Fruit fly (Drosophila melanogaster): ENCODE data around the gene CG32563.

The CG32563 gene

dm6 chrX:17178484-17178921 is 29.7 kb upstream of the CG32563 start (continued):
- TF ChIP-seq schlank (tag; optimal IDR thresholded peaks at IDR 0.05) (peak; percentile 86), ham (GFP tag; IDR thresholded peaks at IDR 0.05) (no peak), Stat92E (GFP tag; optimal IDR thresholded peaks at IDR 0.05) (peak in 1 of 3 experiments; percentile 99), Spps (tag; optimal IDR thresholded peaks at IDR 0.05) (peak; percentile 97), vvl (GFP tag; IDR thresholded peaks at IDR 0.05) (peak; percentile 100), CG12236 (GFP tag; optimal IDR thresholded peaks at IDR 0.05) (no peak), CG11247 (GFP tag; IDR thresholded peaks at IDR 0.05) (peak; percentile 98), nmo (GFP tag; optimal IDR thresholded peaks at IDR 0.05) (peak; percentile 99), Bdp1 (GFP tag; optimal IDR thresholded peaks at IDR 0.05) (no peak), nerfin-2 (GFP tag; IDR thresholded peaks at IDR 0.05; ENCODE audit: partially characterized antibody) (no peak), Blimp-1 (GFP tag; optimal IDR thresholded peaks at IDR 0.05) (peak; percentile 97), gsb (GFP tag; IDR thresholded peaks at IDR 0.05) (peak; percentile 97), bigmax (GFP tag; optimal IDR thresholded peaks at IDR 0.05) (peak; percentile 70), HLH3B (GFP tag; IDR thresholded peaks at IDR 0.05) (peak; percentile 99), Dbx (GFP tag; IDR thresholded peaks at IDR 0.05) (peak; percentile 98), Antp (GFP tag; optimal IDR thresholded peaks at IDR 0.05) (peak; percentile 83), CG7963 (GFP tag; IDR thresholded peaks at IDR 0.05; ENCODE audit: partially characterized antibody) (no peak), CG1647 (GFP tag; optimal IDR thresholded peaks at IDR 0.05) (peak; percentile 93), slbo (GFP tag; IDR thresholded peaks at IDR 0.05) (no peak), CG18619 (GFP tag; optimal IDR thresholded peaks at IDR 0.05) (no peak), Bgb (GFP tag; IDR thresholded peaks at IDR 0.05; ENCODE audit: partially characterized antibody) (no peak), ato (GFP tag; IDR thresholded peaks at IDR 0.05; ENCODE audit: partially characterized antibody) (no peak), luna (GFP tag; optimal IDR thresholded peaks at IDR 0.05) (peak; percentile 62), zfh1 (GFP tag; IDR thresholded peaks at IDR 0.05) (peak; percentile 99), CG5245 (GFP tag; optimal IDR thresholded peaks at IDR 0.05) (peak; percentile 96), Fer1 (GFP tag; optimal IDR thresholded peaks at IDR 0.05) (peak; percentile 98), Vsx1 (GFP tag; optimal IDR thresholded peaks at IDR 0.05) (peak; percentile 40), Aef1 (GFP tag; IDR thresholded peaks at IDR 0.05) (peak; percentile 97), crc (GFP tag; optimal IDR thresholded peaks at IDR 0.05) (peak; percentile 84), CG15696 (tag; optimal IDR thresholded peaks at IDR 0.05) (peak; percentile 97), org-1 (GFP tag; optimal IDR thresholded peaks at IDR 0.05) (peak; percentile 79), CkIIα-i1 (GFP tag; IDR thresholded peaks at IDR 0.05) (peak; percentile 82), emc (GFP tag; optimal IDR thresholded peaks at IDR 0.05) (peak; percentile 81), CG34224 (GFP tag; IDR thresholded peaks at IDR 0.05; ENCODE audit: partially characterized antibody) (no peak), CG16815 (GFP tag; optimal IDR thresholded peaks at IDR 0.05) (no peak), Eip74EF (GFP tag; optimal IDR thresholded peaks at IDR 0.05) (peak in 1 of 2 experiments; percentile 99), CG6272 (GFP tag; IDR thresholded peaks at IDR 0.05) (peak; percentile 99), CG12659 (GFP tag; optimal IDR thresholded peaks at IDR 0.05) (peak; percentile 39), pita (GFP tag; optimal IDR thresholded peaks at IDR 0.05) (no peak), CG10274 (GFP tag; optimal IDR thresholded peaks at IDR 0.05) (peak; percentile 80), Ravus (GFP tag; IDR thresholded peaks at IDR 0.05) (peak; percentile 96), caup (GFP tag; optimal IDR thresholded peaks at IDR 0.05; ENCODE audit: severe bottlenecking) (peak; percentile 96), hth (optimal IDR thresholded peaks at IDR 0.05) (no peak), CG1603 (tag; optimal IDR thresholded peaks at IDR 0.05) (peak; percentile 96), HLH54F (GFP tag; optimal IDR thresholded peaks at IDR 0.05) (peak; percentile 70), CG15011 (GFP tag; optimal IDR thresholded peaks at IDR 0.05) (peak; percentile 95), rib (GFP tag; IDR thresholded peaks at IDR 0.05) (peak; percentile 96), Opbp (GFP tag; IDR thresholded peaks at IDR 0.05; ENCODE audit: partially characterized antibody) (no peak), tup (GFP tag; optimal IDR thresholded peaks at IDR 0.05) (peak; percentile 95), Neu2 (GFP tag; optimal IDR thresholded peaks at IDR 0.05; ENCODE audit: borderline replicate concordance) (peak; percentile 68)
